Worm (Caenorhabditis elegans) whole organism, early embryonic: ENCODE results near the gene sre-52.
A peak's percentile ranks its signal among the peaks of the same experiment; 100 is the strongest.

Source experiments
- B0310.2 ChIP-seq: sonication (generic microtip); optimal IDR thresholded peaks from 2 replicates; lab custom pipeline; 2016; ENCODE audit warnings: mild to moderate bottlenecking, missing genetic modification characterization, missing compliant biosample characterization
- F13C5.2 ChIP-seq: sonication (generic microtip); optimal IDR thresholded peaks from 2 replicates; lab custom pipeline; 2017; ENCODE audit warnings: mild to moderate bottlenecking, missing genetic modification characterization, inconsistent platforms, missing compliant biosample characterization
- aly-1 ChIP-seq: sonication (generic microtip); optimal IDR thresholded peaks from 2 replicates; lab custom pipeline; 2016; ENCODE audit warnings: missing genetic modification characterization, missing compliant biosample characterization
- ama-1 ChIP-seq: fragments of 150-350 bp; optimal IDR thresholded peaks from 2 replicates; lab custom pipeline; 2014
- ceh-13 ChIP-seq: fragments of 200-800 bp; sonication (Bioruptor generic); optimal IDR thresholded peaks from 2 replicates; lab custom pipeline; 2018; ENCODE audit warnings: mild to moderate bottlenecking, missing genetic modification characterization, missing compliant biosample characterization
- ceh-36 ChIP-seq: sonication (generic microtip); optimal IDR thresholded peaks from 2 replicates; lab custom pipeline; 2016; ENCODE audit warnings: missing genetic modification characterization, inconsistent platforms, missing compliant biosample characterization
- ets-7 ChIP-seq: sonication (generic microtip); optimal IDR thresholded peaks from 2 replicates; lab custom pipeline; 2016; ENCODE audit warnings: missing genotype, missing genetic modification characterization, missing compliant biosample characterization
- flt-1 ChIP-seq: fragments of 200-800 bp; sonication (Bioruptor generic); IDR thresholded peaks from 2 replicates; pipeline ENCODE4 v1.3.6; 2022; ENCODE audit warnings: missing genetic modification characterization, missing compliant biosample characterization
- hmbx-1 ChIP-seq: sonication (generic microtip); optimal IDR thresholded peaks from 2 replicates; lab custom pipeline; 2016; ENCODE audit warnings: mild to moderate bottlenecking, missing genetic modification characterization, missing compliant biosample characterization
- hmg-4 ChIP-seq: fragments of 200-800 bp; sonication (Bioruptor generic); optimal IDR thresholded peaks from 2 replicates; lab custom pipeline; 2018; ENCODE audit warnings: mild to moderate bottlenecking, missing genetic modification characterization, missing compliant biosample characterization
- hnd-1 ChIP-seq: sonication (generic microtip); optimal IDR thresholded peaks from 2 replicates; lab custom pipeline; 2016; ENCODE audit warnings: missing genetic modification characterization, missing compliant biosample characterization
- pes-1 ChIP-seq: fragments of 200-800 bp; sonication (Bioruptor generic); IDR thresholded peaks from 2 replicates; pipeline ENCODE4 v1.3.6; 2022; ENCODE audit warnings: missing genetic modification reagents, missing genetic modification characterization, missing compliant biosample characterization
- scrt-1 ChIP-seq: fragments of 200-800 bp; sonication (Bioruptor generic); IDR thresholded peaks from 2 replicates; pipeline ENCODE4 v1.3.6; 2022; ENCODE audit warnings: missing genetic modification characterization, missing compliant biosample characterization
- sea-1 ChIP-seq: fragments of 200-800 bp; sonication (Bioruptor generic); conservative IDR thresholded peaks from 2 replicates; pipeline ENCODE4 v1.3.6; 2022; ENCODE audit warnings: missing genetic modification characterization, missing compliant biosample characterization
- tbx-11 ChIP-seq: fragments of 200-800 bp; sonication (Bioruptor generic); IDR thresholded peaks from 2 replicates; pipeline ENCODE4 v1.3.6; 2022; ENCODE audit warnings: missing genetic modification characterization, missing compliant biosample characterization
- tbx-37 ChIP-seq: fragments of 200-800 bp; sonication (Bioruptor generic); conservative IDR thresholded peaks from 2 replicates; pipeline ENCODE4 v1.3.6; 2022; ENCODE audit warnings: missing genetic modification reagents, missing genetic modification characterization, missing compliant biosample characterization
- tra-4 ChIP-seq: sonication (generic microtip); optimal IDR thresholded peaks from 2 replicates; lab custom pipeline; 2017; ENCODE audit warnings: missing genetic modification characterization, missing compliant biosample characterization

The sre-52 gene

ce11 chrII:12339644-12340043 lies 4.1 kb downstream of the sre-52 start, which contains the start of gene sop-2:
Gene sop-2, plus strand, starts transcription at chrII:12339944.
- no peak for TF ChIP-seq hmbx-1 (tag; lab: Kevin White, UChicago)
- no peak for TF ChIP-seq pes-1 (GFP tag; lab: Robert Waterston, UW)
- TF ChIP-seq tbx-11 (GFP tag; lab: Robert Waterston, UW) = no peak
- no peak for TF ChIP-seq tra-4 (tag; lab: Kevin White, UChicago)
- no peak for TF ChIP-seq ama-1
- TF ChIP-seq B0310.2 (tag; lab: Kevin White, UChicago) = no peak
- no peak for TF ChIP-seq flt-1 (GFP tag; lab: Robert Waterston, UW)
- TF ChIP-seq hmg-4 = no peak
- TF ChIP-seq hnd-1 (tag; lab: Kevin White, UChicago) = no peak
- no peak for TF ChIP-seq scrt-1 (GFP tag; lab: Robert Waterston, UW)
- TF ChIP-seq F13C5.2 (tag; lab: Kevin White, UChicago) = no peak
- no peak for TF ChIP-seq ceh-36 (tag; lab: Kevin White, UChicago)
- no peak for TF ChIP-seq aly-1 (tag; lab: Kevin White, UChicago)
- TF ChIP-seq sea-1 (GFP tag; lab: Robert Waterston, UW) = no peak
- no peak for TF ChIP-seq ets-7 (tag; lab: Kevin White, UChicago)
- TF ChIP-seq ceh-13 (GFP tag; lab: Kevin White, UChicago) = no peak
- TF ChIP-seq tbx-37 (GFP tag; lab: Robert Waterston, UW) = no peak

- TF ChIP-seq hmg-4 = no peak
- TF ChIP-seq hmbx-1 (tag; lab: Kevin White, UChicago) = no peak
- TF ChIP-seq scrt-1 (GFP tag; lab: Robert Waterston, UW) = no peak
- TF ChIP-seq tra-4 (tag; lab: Kevin White, UChicago) = no peak
- TF ChIP-seq F13C5.2 (tag; lab: Kevin White, UChicago) = no peak
- no peak for TF ChIP-seq ceh-13 (GFP tag; lab: Kevin White, UChicago)
- no peak for TF ChIP-seq aly-1 (tag; lab: Kevin White, UChicago)
Observed at ce11 chrII:12341566-12342223, 6.2 kb downstream of the sre-52 start.

ce11 chrII:12342928-12343327 lies 7.4 kb downstream of the sre-52 start:
- TF ChIP-seq B0310.2 (tag; lab: Kevin White, UChicago) = no peak
- no peak for TF ChIP-seq ceh-36 (tag; lab: Kevin White, UChicago)
- no peak for TF ChIP-seq hmbx-1 (tag; lab: Kevin White, UChicago)
- no peak for TF ChIP-seq ama-1
- no peak for TF ChIP-seq pes-1 (GFP tag; lab: Robert Waterston, UW)
- TF ChIP-seq tbx-11 (GFP tag; lab: Robert Waterston, UW) = no peak
- TF ChIP-seq hmg-4 = no peak
- TF ChIP-seq ceh-13 (GFP tag; lab: Kevin White, UChicago) = no peak
- no peak for TF ChIP-seq F13C5.2 (tag; lab: Kevin White, UChicago)
- no peak for TF ChIP-seq flt-1 (GFP tag; lab: Robert Waterston, UW)
- no peak for TF ChIP-seq tbx-37 (GFP tag; lab: Robert Waterston, UW)
- no peak for TF ChIP-seq ets-7 (tag; lab: Kevin White, UChicago)
- TF ChIP-seq scrt-1 (GFP tag; lab: Robert Waterston, UW) = no peak
- no peak for TF ChIP-seq tra-4 (tag; lab: Kevin White, UChicago)
- TF ChIP-seq hnd-1 (tag; lab: Kevin White, UChicago) = no peak
- TF ChIP-seq aly-1 (tag; lab: Kevin White, UChicago) = no peak
- TF ChIP-seq sea-1 (GFP tag; lab: Robert Waterston, UW) = no peak

- TF ChIP-seq ceh-36 (tag; lab: Kevin White, UChicago) (peak; percentile 77), pes-1 (GFP tag; lab: Robert Waterston, UW) (no peak)
Observed at ce11 chrII:12343710-12344109, 8.2 kb downstream of the sre-52 start.

ce11 chrII:12344787-12345186 lies 9.3 kb downstream of the sre-52 start, which contains the start of gene C44C11.6:
Gene C44C11.6, plus strand, starts transcription at chrII:12344809.
- TF ChIP-seq tra-4 (tag; lab: Kevin White, UChicago) (no peak), pes-1 (GFP tag; lab: Robert Waterston, UW) (0 out of 2 replicates have a peak, but pooled peaks have one; percentile 34)

ce11 chrII:12346289-12346989 lies 10.9 kb downstream of the sre-52 start:
- no peak for TF ChIP-seq tbx-11 (GFP tag; lab: Robert Waterston, UW)

- TF ChIP-seq sea-1 (GFP tag; lab: Robert Waterston, UW) = no peak
- TF ChIP-seq hmbx-1 (tag; lab: Kevin White, UChicago) = no peak
- no peak for TF ChIP-seq hnd-1 (tag; lab: Kevin White, UChicago)
- no peak for TF ChIP-seq ama-1
- TF ChIP-seq tbx-37 (GFP tag; lab: Robert Waterston, UW) = no peak
- no peak for TF ChIP-seq pes-1 (GFP tag; lab: Robert Waterston, UW)
- no peak for TF ChIP-seq ets-7 (tag; lab: Kevin White, UChicago)
- no peak for TF ChIP-seq ceh-36 (tag; lab: Kevin White, UChicago)
Observed at ce11 chrII:12348957-12349356, 13.4 kb downstream of the sre-52 start.

ce11 chrII:12349866-12350265 lies 14.3 kb downstream of the sre-52 start:
- no peak for TF ChIP-seq ceh-36 (tag; lab: Kevin White, UChicago)
